Worm (Caenorhabditis elegans) whole organism, L4 larva: ENCODE results near the gene Y59A8B.21.

Source experiments
- F44E2.7 ChIP-seq: fragments of 200-800 bp; sonication (Bioruptor generic); IDR thresholded peaks from 2 replicates; pipeline ENCODE4 v2.1.2; 2022; ENCODE audit warnings: missing genetic modification characterization, missing compliant biosample characterization
- F49E8.2 ChIP-seq: sonication (generic microtip); optimal IDR thresholded peaks from 2 replicates; lab custom pipeline; 2016; ENCODE audit warnings: missing compliant biosample characterization, mild to moderate bottlenecking, missing genetic modification characterization, borderline replicate concordance
- T20F7.1 ChIP-seq: fragments of 200-800 bp; sonication (Bioruptor generic); optimal IDR thresholded peaks from 2 replicates; lab custom pipeline; 2018; ENCODE audit warnings: mild to moderate bottlenecking, missing genetic modification characterization, missing compliant biosample characterization
- ama-1 ChIP-seq: fragments of 150-350 bp; optimal IDR thresholded peaks from 2 replicates; lab custom pipeline; 2014; ENCODE audit warnings: inconsistent platforms, mixed read lengths
- ceh-62 ChIP-seq: sonication (generic microtip); optimal IDR thresholded peaks from 2 replicates; lab custom pipeline; 2017; ENCODE audit warnings: missing biosample characterization, missing genetic modification characterization
- dpl-1 ChIP-seq: fragments of 150-350 bp; optimal IDR thresholded peaks from 2 replicates; lab custom pipeline; 2014; ENCODE audit warnings: missing biosample characterization, missing genetic modification reagents, missing genetic modification characterization
- hlh-30 ChIP-seq: sonication (generic microtip); optimal IDR thresholded peaks from 2 replicates; lab custom pipeline; 2017; ENCODE audit warnings: antibody characterized with exemption, mild to moderate bottlenecking, missing genetic modification characterization, missing compliant biosample characterization; ENCODE audit not compliant: insufficient read depth
- lsy-2 ChIP-seq, 2 experiments: fragments of 150-350 bp in 1 of 2; sonication (generic microtip) in 1 of 2; optimal IDR thresholded peaks; 2 replicates each; lab custom pipeline; 2014 to 2017; ENCODE audit warnings: missing biosample characterization in 2 of 2, missing genetic modification characterization in 2 of 2
- mdt-29 ChIP-seq: fragments of 200-800 bp; sonication (Bioruptor generic); IDR thresholded peaks from 2 replicates; pipeline ENCODE4 v1.3.6; 2022; ENCODE audit warnings: missing genetic modification reagents, missing genetic modification characterization, missing compliant biosample characterization
- nhr-28 ChIP-seq: fragments of 150-350 bp; optimal IDR thresholded peaks from 2 replicates; lab custom pipeline; 2014; ENCODE audit warnings: missing biosample characterization, missing genetic modification characterization
- pqm-1 ChIP-seq: sonication (generic microtip); optimal IDR thresholded peaks from 2 replicates; lab custom pipeline; 2017; ENCODE audit warnings: missing biosample characterization, missing genetic modification characterization
- spr-1 ChIP-seq: sonication (generic microtip); optimal IDR thresholded peaks from 2 replicates; lab custom pipeline; 2016; ENCODE audit warnings: mild to moderate bottlenecking, missing genetic modification characterization, missing compliant biosample characterization
- zip-2 ChIP-seq: fragments of 150-350 bp; optimal IDR thresholded peaks from 2 replicates; lab custom pipeline; 2014; ENCODE audit warnings: missing biosample characterization, missing genetic modification characterization

DNA sequence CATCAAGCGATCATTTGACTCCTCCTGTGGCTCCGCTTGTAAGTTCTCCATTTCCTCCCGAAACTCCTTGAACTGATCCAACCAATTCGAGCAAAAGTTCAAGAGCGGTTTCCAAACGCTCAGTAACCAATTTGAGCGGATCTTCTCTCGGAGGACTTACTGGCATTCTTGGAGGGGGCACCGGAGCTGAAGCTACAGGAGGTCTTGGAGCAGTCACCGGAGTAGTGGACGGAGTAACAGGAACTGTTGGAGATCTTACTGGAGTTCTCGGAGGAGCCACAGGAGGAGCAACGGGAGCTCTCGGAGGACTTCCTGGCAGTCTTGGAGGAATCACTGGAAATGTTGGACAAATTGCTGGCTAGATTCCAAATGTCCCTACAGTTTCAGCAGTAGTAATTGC, 22.6 kb downstream of the Y59A8B.21 start:
- TF ChIP-seq F44E2.7 (GFP tag; lab: Robert Waterston, UW): no peak
- TF ChIP-seq zip-2 (tag; lab: Kevin White, UChicago): no peak
- TF ChIP-seq dpl-1 (GFP tag; lab: Kevin White, UChicago): no peak
- TF ChIP-seq hlh-30 (tag; lab: Kevin White, UChicago): no peak
- no peak for TF ChIP-seq T20F7.1
- TF ChIP-seq mdt-29 (GFP tag; lab: Robert Waterston, UW): no peak
- TF ChIP-seq pqm-1 (tag; lab: Kevin White, UChicago): no peak
- no peak for TF ChIP-seq ceh-62 (tag; lab: Kevin White, UChicago)
- TF ChIP-seq spr-1 (tag; lab: Kevin White, UChicago): no peak
- TF ChIP-seq nhr-28: no peak
- TF ChIP-seq lsy-2 (tag; optimal IDR thresholded peaks at IDR 0.05; lab: Kevin White, UChicago): no peak
- TF ChIP-seq ama-1 (lab: Kevin White, UChicago): no peak
- TF ChIP-seq F49E8.2 (tag; lab: Kevin White, UChicago): no peak
